Worm (Caenorhabditis elegans) whole organism, L2 larva: ENCODE data around the gene F56D3.1.

Experiments
- C34F6.9 ChIP-seq: fragments of 150-350 bp; optimal IDR thresholded peaks from 2 replicates; lab custom pipeline; 2014; ENCODE audit warnings: missing biosample characterization, missing genetic modification characterization
- ZK546.5 ChIP-seq: sonication (generic microtip); optimal IDR thresholded peaks from 2 replicates; lab custom pipeline; 2017; ENCODE audit warnings: missing biosample characterization, missing genetic modification characterization
- ama-1 ChIP-seq: fragments of 150-350 bp; optimal IDR thresholded peaks from 2 replicates; lab custom pipeline; 2018; ENCODE audit warnings: inconsistent platforms
- blmp-1 ChIP-seq: sonication (generic microtip); optimal IDR thresholded peaks from 2 replicates; lab custom pipeline; 2017; ENCODE audit warnings: missing genetic modification characterization, mild to moderate bottlenecking, missing compliant biosample characterization, antibody characterized with exemption, moderate library complexity; ENCODE audit not compliant: insufficient read depth
- ceh-16 ChIP-seq: fragments of 150-350 bp; optimal IDR thresholded peaks from 2 replicates; lab custom pipeline; 2014; ENCODE audit warnings: missing biosample characterization, missing genetic modification characterization
- crh-2 ChIP-seq: sonication (generic microtip); optimal IDR thresholded peaks from 2 replicates; lab custom pipeline; 2017; ENCODE audit warnings: missing biosample characterization, missing genetic modification characterization
- dmd-4 ChIP-seq: sonication (generic microtip); optimal IDR thresholded peaks from 2 replicates; lab custom pipeline; 2017; ENCODE audit warnings: missing biosample characterization, missing genetic modification characterization
- egl-27 ChIP-seq: sonication (generic microtip); optimal IDR thresholded peaks from 3 replicates; lab custom pipeline; 2017; ENCODE audit warnings: missing biosample characterization, missing genetic modification reagents, missing genetic modification characterization
- fos-1 ChIP-seq: fragments of 150-350 bp; optimal IDR thresholded peaks from 2 replicates; lab custom pipeline; 2014; ENCODE audit warnings: missing biosample characterization, missing genetic modification characterization
- gmeb-1 ChIP-seq: fragments of 150-350 bp; optimal IDR thresholded peaks from 2 replicates; lab custom pipeline; 2014; ENCODE audit warnings: missing biosample characterization, missing genetic modification characterization
- lin-11 ChIP-seq: fragments of 150-350 bp; sonication (generic microtip); optimal IDR thresholded peaks from 2 replicates; lab custom pipeline; 2014; ENCODE audit warnings: missing biosample characterization, missing genetic modification characterization, inconsistent platforms, mixed read lengths
- lin-13 ChIP-seq: fragments of 150-350 bp; optimal IDR thresholded peaks from 2 replicates; lab custom pipeline; 2014; ENCODE audit warnings: missing biosample characterization, missing genetic modification reagents, missing genetic modification characterization
- lin-39 ChIP-seq: fragments of 150-350 bp; optimal IDR thresholded peaks from 2 replicates; lab custom pipeline; 2014; ENCODE audit warnings: missing biosample characterization, missing genetic modification reagents, missing genetic modification characterization
- mab-5 ChIP-seq: fragments of 150-350 bp; optimal IDR thresholded peaks from 2 replicates; lab custom pipeline; 2014; ENCODE audit warnings: missing biosample characterization, missing genetic modification characterization
- mbf-1 ChIP-seq: sonication (generic microtip); optimal IDR thresholded peaks from 2 replicates; lab custom pipeline; 2017; ENCODE audit warnings: missing biosample characterization, missing genetic modification characterization
- mdl-1 ChIP-seq, 2 experiments: fragments of 150-350 bp in 1 of 2; sonication (generic microtip) in 1 of 2; optimal IDR thresholded peaks; 2 replicates each; lab custom pipeline; 2017; ENCODE audit warnings: missing biosample characterization in 2 of 2, missing genetic modification characterization in 2 of 2
- nhr-10 ChIP-seq: sonication (generic microtip); optimal IDR thresholded peaks from 2 replicates; lab custom pipeline; 2017; ENCODE audit warnings: missing biosample characterization, missing genetic modification characterization
- nhr-11 ChIP-seq: fragments of 150-350 bp; optimal IDR thresholded peaks from 2 replicates; lab custom pipeline; 2014; ENCODE audit warnings: missing biosample characterization, missing genetic modification characterization
- nhr-21 ChIP-seq: fragments of 150-350 bp; optimal IDR thresholded peaks from 2 replicates; lab custom pipeline; 2014; ENCODE audit warnings: missing biosample characterization, missing genetic modification characterization
- nhr-23 ChIP-seq: fragments of 150-350 bp; optimal IDR thresholded peaks from 2 replicates; lab custom pipeline; 2014; ENCODE audit warnings: missing biosample characterization, missing genetic modification reagents, missing genetic modification characterization
- nhr-237 ChIP-seq: fragments of 150-350 bp; optimal IDR thresholded peaks from 2 replicates; lab custom pipeline; 2014; ENCODE audit warnings: missing biosample characterization, missing genetic modification characterization
- peb-1 ChIP-seq: fragments of 150-350 bp; optimal IDR thresholded peaks from 2 replicates; lab custom pipeline; 2014; ENCODE audit warnings: missing biosample characterization, missing genetic modification characterization
- sem-4 ChIP-seq: fragments of 150-350 bp; optimal IDR thresholded peaks from 2 replicates; lab custom pipeline; 2014; ENCODE audit warnings: missing biosample characterization, missing genetic modification reagents, missing genetic modification characterization
- skn-1 ChIP-seq: sonication (generic microtip); optimal IDR thresholded peaks from 2 replicates; lab custom pipeline; 2017; ENCODE audit warnings: missing biosample characterization, missing genetic modification characterization
- sma-9 ChIP-seq, 2 experiments: fragments of 150-350 bp in 1 of 2; sonication (generic microtip) in 1 of 2; optimal IDR thresholded peaks; 2 replicates each; lab custom pipeline; 2014 to 2016; ENCODE audit warnings: missing genetic modification characterization in 2 of 2, mild to moderate bottlenecking in 1 of 2, missing biosample characterization in 1 of 2, missing compliant biosample characterization in 1 of 2, missing genetic modification reagents in 1 of 2, moderate library complexity in 1 of 2
- snpc-4 ChIP-seq: fragments of 150-350 bp; optimal IDR thresholded peaks from 2 replicates; lab custom pipeline; 2014; ENCODE audit warnings: missing biosample characterization, missing genetic modification characterization
- unc-39 ChIP-seq: fragments of 150-350 bp; optimal IDR thresholded peaks from 2 replicates; lab custom pipeline; 2014; ENCODE audit warnings: missing biosample characterization, missing genetic modification characterization
- unc-55 ChIP-seq: fragments of 150-350 bp; sonication (generic microtip); optimal IDR thresholded peaks from 3 replicates; lab custom pipeline; 2014; ENCODE audit warnings: missing biosample characterization, missing genetic modification reagents, missing genetic modification characterization
- zag-1 ChIP-seq: fragments of 150-350 bp; optimal IDR thresholded peaks from 2 replicates; lab custom pipeline; 2014; ENCODE audit warnings: missing biosample characterization, missing genetic modification characterization
- ztf-1 ChIP-seq: fragments of 200-800 bp; sonication (Bioruptor generic); conservative IDR thresholded peaks from 2 replicates; pipeline ENCODE4 v1.3.6; 2022; ENCODE audit warnings: missing genetic modification characterization, missing compliant biosample characterization
- ztf-4 ChIP-seq: fragments of 150-350 bp; optimal IDR thresholded peaks from 2 replicates; lab custom pipeline; 2014; ENCODE audit warnings: missing biosample characterization, missing genetic modification characterization

F56D3.1 gene

ce11 chrII:4152864-4153263, 6.7 kb downstream of the F56D3.1 start:
- TF ChIP-seq ama-1, result no peak
- no peak for TF ChIP-seq nhr-23 (tag; lab: Kevin White, UChicago)
- TF ChIP-seq ceh-16 (tag; lab: Kevin White, UChicago), result no peak
- no peak for TF ChIP-seq C34F6.9 (tag; lab: Kevin White, UChicago)
- no peak for TF ChIP-seq ztf-4
- no peak for TF ChIP-seq mdl-1 (tag; optimal IDR thresholded peaks at IDR 0.05; lab: Kevin White, UChicago)
- no peak for TF ChIP-seq ZK546.5 (tag; lab: Kevin White, UChicago)
- no peak for TF ChIP-seq unc-55 (GFP tag; lab: Kevin White, UChicago)
- no peak for TF ChIP-seq egl-27 (tag; lab: Kevin White, UChicago)
- no peak for TF ChIP-seq crh-2 (tag; lab: Kevin White, UChicago)
- TF ChIP-seq mbf-1 (tag; lab: Kevin White, UChicago), result no peak
- no peak for TF ChIP-seq fos-1 (tag; lab: Kevin White, UChicago)
- no peak for TF ChIP-seq nhr-11 (tag; lab: Kevin White, UChicago)
- TF ChIP-seq nhr-21 (tag; lab: Kevin White, UChicago), result no peak
- no peak for TF ChIP-seq peb-1

- TF ChIP-seq sem-4 (tag; lab: Kevin White, UChicago) (no peak), ztf-4 (no peak), unc-39 (tag; lab: Kevin White, UChicago) (no peak), mbf-1 (tag; lab: Kevin White, UChicago) (no peak), nhr-10 (tag; lab: Kevin White, UChicago) (no peak), lin-13 (GFP tag; lab: Kevin White, UChicago) (no peak), gmeb-1 (tag; lab: Kevin White, UChicago) (no peak), skn-1 (no peak), nhr-237 (tag; lab: Kevin White, UChicago) (no peak)
Measured at ce11 chrII:4155112-4155823, 9.1 kb downstream of the F56D3.1 start, which contains the start of gene R03H10.2. R03H10.2 (plus strand) TSS chrII:4155773.

- no peak for TF ChIP-seq skn-1
Measured at ce11 chrII:4157817-4158216, 11.7 kb downstream of the F56D3.1 start.

ce11 chrII:4159570-4159969, 13.4 kb downstream of the F56D3.1 start:
- TF ChIP-seq nhr-21 (tag; lab: Kevin White, UChicago) (no peak), ztf-4 (no peak), mbf-1 (tag; lab: Kevin White, UChicago) (no peak), sma-9 (GFP tag; optimal IDR thresholded peaks at IDR 0.05; lab: Kevin White, UChicago) (no peak), sma-9 (tag; optimal IDR thresholded peaks at IDR 0.05; lab: Kevin White, UChicago) (no peak), C34F6.9 (tag; lab: Kevin White, UChicago) (no peak), unc-55 (GFP tag; lab: Kevin White, UChicago) (no peak), lin-13 (GFP tag; lab: Kevin White, UChicago) (no peak), lin-11 (tag; lab: Kevin White, UChicago) (no peak)

- TF ChIP-seq ceh-16 (tag; lab: Kevin White, UChicago) (no peak), lin-39 (tag; lab: Kevin White, UChicago) (no peak), peb-1 (no peak), zag-1 (tag; lab: Kevin White, UChicago) (no peak), mdl-1 (tag; optimal IDR thresholded peaks at IDR 0.05; lab: Kevin White, UChicago) (no peak), sma-9 (GFP tag; optimal IDR thresholded peaks at IDR 0.05; lab: Kevin White, UChicago) (no peak), sma-9 (tag; optimal IDR thresholded peaks at IDR 0.05; lab: Kevin White, UChicago) (no peak), dmd-4 (no peak), unc-55 (GFP tag; lab: Kevin White, UChicago) (no peak), snpc-4 (tag; lab: Kevin White, UChicago) (no peak), mab-5 (no peak), blmp-1 (tag; lab: Kevin White, UChicago) (no peak), sem-4 (tag; lab: Kevin White, UChicago) (no peak), nhr-10 (tag; lab: Kevin White, UChicago) (no peak), ztf-1 (GFP tag; lab: Robert Waterston, UW) (no peak), ama-1 (no peak)
- TF ChIP-seq, all 48 proteins: peak for 0
Measured at ce11 chrII:4167833-4168232, 21.7 kb downstream of the F56D3.1 start.
